Fruit fly (Drosophila melanogaster) whole organism, prepupa: Measurements from ENCODE around the gene CG14237.

Experiments
- Blimp-1 ChIP-seq: fragments of 200-800 bp; sonication (Bioruptor generic); optimal IDR thresholded peaks from 3 replicates; lab custom pipeline; 2017; ENCODE audit warnings: missing biosample characterization, missing genetic modification characterization, mild to moderate bottlenecking, moderate library complexity, missing genetic modification reagents
- CG10669 ChIP-seq: fragments of 200-800 bp; sonication (Bioruptor generic); optimal IDR thresholded peaks from 3 replicates; lab custom pipeline; 2018; ENCODE audit warnings: missing biosample characterization, mild to moderate bottlenecking, missing genetic modification characterization, moderate library complexity
- CG11294 ChIP-seq: fragments of 200-800 bp; sonication (Bioruptor generic); IDR thresholded peaks from 2 replicates; pipeline ENCODE4 v1.3.6; 2022; ENCODE audit warnings: missing biosample characterization, missing genetic modification characterization
- CG11762 ChIP-seq: fragments of 200-800 bp; sonication (Bioruptor generic); optimal IDR thresholded peaks from 3 replicates; lab custom pipeline; 2016; ENCODE audit warnings: missing biosample characterization, missing genetic modification characterization; ENCODE audit not compliant: insufficient read depth
- CG11902 ChIP-seq: fragments of 200-800 bp; sonication (Bioruptor generic); optimal IDR thresholded peaks from 3 replicates; lab custom pipeline; 2016; ENCODE audit warnings: missing biosample characterization, missing genetic modification characterization
- CG15336 ChIP-seq: fragments of 200-800 bp; sonication (Bioruptor generic); IDR thresholded peaks from 2 replicates; pipeline ENCODE4 v1.3.6; 2022; ENCODE audit warnings: missing biosample characterization, missing genetic modification characterization
- CG1621 ChIP-seq: fragments of 200-800 bp; sonication (Bioruptor generic); optimal IDR thresholded peaks from 3 replicates; lab custom pipeline; 2018; ENCODE audit warnings: missing biosample characterization, mild to moderate bottlenecking, missing genetic modification characterization
- CG16779 ChIP-seq: fragments of 200-800 bp; sonication (Bioruptor generic); optimal IDR thresholded peaks from 3 replicates; lab custom pipeline; 2017; ENCODE audit warnings: missing biosample characterization, mild to moderate bottlenecking, missing genetic modification characterization
- CG3032 ChIP-seq: fragments of 200-800 bp; optimal IDR thresholded peaks from 2 replicates; lab custom pipeline; 2019; ENCODE audit warnings: missing biosample characterization, mild to moderate bottlenecking, missing genetic modification characterization, moderate library complexity
- CG31627 ChIP-seq: fragments of 200-800 bp; sonication (Bioruptor generic); optimal IDR thresholded peaks from 3 replicates; lab custom pipeline; 2016; ENCODE audit warnings: missing biosample characterization, missing genetic modification characterization
- CG32006 ChIP-seq: fragments of 200-800 bp; sonication (Bioruptor generic); optimal IDR thresholded peaks from 3 replicates; lab custom pipeline; 2017; ENCODE audit warnings: missing biosample characterization, mild to moderate bottlenecking, missing genetic modification characterization
- CG3919 ChIP-seq: fragments of 200-800 bp; sonication (Bioruptor generic); optimal IDR thresholded peaks from 3 replicates; lab custom pipeline; 2016; ENCODE audit warnings: missing biosample characterization, missing genetic modification characterization
- CG4318 ChIP-seq: fragments of 200-800 bp; sonication (Bioruptor generic); optimal IDR thresholded peaks from 3 replicates; lab custom pipeline; 2017; ENCODE audit warnings: missing biosample characterization, mild to moderate bottlenecking, missing genetic modification characterization
- CG6163 ChIP-seq: fragments of 200-800 bp; sonication (Bioruptor generic); IDR thresholded peaks from 3 replicates; pipeline ENCODE4 v1.3.6; 2022; ENCODE audit warnings: missing biosample characterization, missing genetic modification characterization
- CG6276 ChIP-seq: fragments of 200-800 bp; sonication (Bioruptor generic); optimal IDR thresholded peaks from 2 replicates; lab custom pipeline; 2017; ENCODE audit warnings: missing biosample characterization, mild to moderate bottlenecking, missing genetic modification characterization
- CG6792 ChIP-seq: fragments of 200-800 bp; sonication (Bioruptor generic); optimal IDR thresholded peaks from 3 replicates; lab custom pipeline; 2016; ENCODE audit warnings: missing biosample characterization, missing genetic modification characterization
- CG6808 ChIP-seq: fragments of 200-800 bp; sonication (Bioruptor generic); optimal IDR thresholded peaks from 3 replicates; lab custom pipeline; 2017; ENCODE audit warnings: missing biosample characterization, missing genetic modification characterization, mild to moderate bottlenecking, moderate library complexity, missing genetic modification reagents
- CG7368 ChIP-seq: fragments of 200-800 bp; sonication (Bioruptor generic); optimal IDR thresholded peaks from 3 replicates; lab custom pipeline; 2016; ENCODE audit warnings: missing biosample characterization, missing genetic modification characterization
- CG8119 ChIP-seq: fragments of 200-800 bp; sonication (Bioruptor generic); IDR thresholded peaks from 3 replicates; pipeline ENCODE4 v1.3.6; 2022; ENCODE audit warnings: missing biosample characterization, missing genetic modification characterization
- CG8319 ChIP-seq: fragments of 200-800 bp; sonication (Bioruptor generic); optimal IDR thresholded peaks from 3 replicates; lab custom pipeline; 2016; ENCODE audit warnings: missing biosample characterization, missing genetic modification characterization
- CG9139 ChIP-seq: fragments of 200-800 bp; sonication (Bioruptor generic); optimal IDR thresholded peaks from 3 replicates; lab custom pipeline; 2017; ENCODE audit warnings: missing biosample characterization, mild to moderate bottlenecking, missing genetic modification characterization
- Eip75B ChIP-seq: fragments of 200-800 bp; sonication (Bioruptor generic); optimal IDR thresholded peaks from 3 replicates; lab custom pipeline; 2016; ENCODE audit warnings: missing biosample characterization, missing genetic modification characterization
- Eip78C ChIP-seq: fragments of 200-800 bp; sonication (Bioruptor generic); peaks from one replicate; lab custom pipeline; 2016; ENCODE audit warnings: missing biosample characterization, missing genetic modification characterization
- Eip93F ChIP-seq: fragments of 200-800 bp; sonication (Bioruptor generic); optimal IDR thresholded peaks from 2 replicates; lab custom pipeline; 2016; ENCODE audit warnings: missing biosample characterization, mild to moderate bottlenecking, missing genetic modification characterization
- Ets21C ChIP-seq: fragments of 200-800 bp; sonication (Bioruptor generic); optimal IDR thresholded peaks from 3 replicates; lab custom pipeline; 2016; ENCODE audit warnings: missing biosample characterization, missing genetic modification characterization
- Gug ChIP-seq: fragments of 200-800 bp; sonication (Bioruptor generic); IDR thresholded peaks from 2 replicates; pipeline ENCODE4 v1.3.6; 2022; ENCODE audit warnings: missing biosample characterization, missing genetic modification characterization
- Hr38 ChIP-seq: sonication (Bioruptor generic); optimal IDR thresholded peaks from 2 replicates; lab custom pipeline; 2016; ENCODE audit warnings: missing biosample characterization, missing genetic modification characterization
- Hr39 ChIP-seq: fragments of 200-800 bp; sonication (Bioruptor generic); optimal IDR thresholded peaks from 2 replicates; lab custom pipeline; 2016; ENCODE audit warnings: missing biosample characterization, missing genetic modification characterization
- Lpt ChIP-seq: fragments of 200-800 bp; sonication (Bioruptor generic); optimal IDR thresholded peaks from 3 replicates; lab custom pipeline; 2016; ENCODE audit warnings: missing biosample characterization, missing genetic modification characterization
- Met ChIP-seq: fragments of 200-800 bp; sonication (Bioruptor generic); optimal IDR thresholded peaks from 3 replicates; lab custom pipeline; 2016; ENCODE audit warnings: missing biosample characterization, missing genetic modification characterization
- Sox102F ChIP-seq: fragments of 200-800 bp; sonication (Bioruptor generic); optimal IDR thresholded peaks from 2 replicates; lab custom pipeline; 2016; ENCODE audit warnings: missing biosample characterization, mild to moderate bottlenecking, missing genetic modification characterization
- Sox14 ChIP-seq: fragments of 200-800 bp; sonication (Bioruptor generic); optimal IDR thresholded peaks from 3 replicates; lab custom pipeline; 2016; ENCODE audit warnings: missing biosample characterization, missing genetic modification characterization
- Sox15 ChIP-seq: fragments of 200-800 bp; sonication (Bioruptor generic); optimal IDR thresholded peaks from 3 replicates; lab custom pipeline; 2016; ENCODE audit warnings: missing biosample characterization, missing genetic modification characterization
- dac ChIP-seq: fragments of 200-800 bp; sonication (Bioruptor generic); optimal IDR thresholded peaks from 2 replicates; lab custom pipeline; 2017; ENCODE audit warnings: missing biosample characterization, mild to moderate bottlenecking, missing genetic modification characterization
- eg ChIP-seq: fragments of 200-800 bp; sonication (Bioruptor generic); IDR thresholded peaks from 3 replicates; pipeline ENCODE4 v1.3.6; 2022; ENCODE audit warnings: missing biosample characterization, missing genetic modification characterization
- fd59A ChIP-seq: fragments of 200-800 bp; sonication (Bioruptor generic); optimal IDR thresholded peaks from 2 replicates; lab custom pipeline; 2017; ENCODE audit warnings: missing biosample characterization, mild to moderate bottlenecking, missing genetic modification characterization, missing genetic modification reagents
- lz ChIP-seq: fragments of 200-800 bp; sonication (Bioruptor generic); optimal IDR thresholded peaks from 3 replicates; lab custom pipeline; 2016; ENCODE audit warnings: missing biosample characterization, missing genetic modification characterization
- net ChIP-seq: fragments of 200-800 bp; sonication (Bioruptor generic); optimal IDR thresholded peaks from 3 replicates; lab custom pipeline; 2016; ENCODE audit warnings: missing biosample characterization, missing genetic modification characterization
- spab ChIP-seq: fragments of 200-800 bp; sonication (Bioruptor generic); optimal IDR thresholded peaks from 2 replicates; lab custom pipeline; 2017; ENCODE audit warnings: missing biosample characterization, mild to moderate bottlenecking, missing genetic modification characterization, missing genetic modification reagents
- ss ChIP-seq, 2 experiments: fragments of 200-800 bp; sonication (Bioruptor generic); optimal IDR thresholded peaks; 2 replicates in 1 of 2; 3 replicates in 1 of 2; lab custom pipeline; 2017 to 2018; ENCODE audit warnings: mild to moderate bottlenecking in 2 of 2, missing biosample characterization in 2 of 2, missing genetic modification characterization in 2 of 2, moderate library complexity in 1 of 2
- svp ChIP-seq: fragments of 200-800 bp; sonication (Bioruptor generic); peaks from one replicate; lab custom pipeline; 2016; ENCODE audit warnings: missing biosample characterization, missing genetic modification characterization
- topi ChIP-seq: fragments of 200-800 bp; sonication (Bioruptor generic); optimal IDR thresholded peaks from 3 replicates; lab custom pipeline; 2016; ENCODE audit warnings: missing biosample characterization, missing genetic modification characterization
- vri ChIP-seq: fragments of 200-800 bp; sonication (Bioruptor generic); optimal IDR thresholded peaks from 3 replicates; lab custom pipeline; 2016; ENCODE audit warnings: missing biosample characterization, mild to moderate bottlenecking, missing genetic modification characterization

The CG14237 gene

dm6 chr3R:26462173-26462959 is 5.7 kb downstream of the CG14237 start (continued):
- TF ChIP-seq topi (GFP tag; lab: Kevin White, UChicago) (peak; percentile 7), net (peak; percentile 12), CG10669 (GFP tag; lab: Kevin White, UChicago) (peak; percentile 34), CG4318 (GFP tag; lab: Kevin White, UChicago) (peak; percentile 30), Met (GFP tag; lab: Kevin White, UChicago) (no peak), Ets21C (no peak), CG8119 (peak; percentile 36; the same call in 1 of the 3 replicates), CG32006 (GFP tag; lab: Kevin White, UChicago) (peak; percentile 73), CG15336 (GFP tag; lab: Robert Waterston, UW) (peak; percentile 53), CG6808 (peak; percentile 60), ss (GFP tag; optimal IDR thresholded peaks at IDR 0.05; lab: Kevin White, UChicago) (peak in 1 of 2 experiments; percentile 24), CG11762 (peak; percentile 29), Eip75B (peak; percentile 50), CG31627 (GFP tag; lab: Kevin White, UChicago) (no peak), Blimp-1 (GFP tag; lab: Kevin White, UChicago) (no peak)

- no peak for TF ChIP-seq CG6163 (GFP tag; lab: Robert Waterston, UW)
- no peak for TF ChIP-seq CG3032 (tag; lab: Kevin White, UChicago)
- no peak for TF ChIP-seq CG8319 (GFP tag; lab: Kevin White, UChicago)
- TF ChIP-seq Gug (GFP tag; lab: Robert Waterston, UW): no peak
- no peak for TF ChIP-seq svp (GFP tag; lab: Kevin White, UChicago)
- TF ChIP-seq CG11294 (GFP tag; lab: Robert Waterston, UW): no peak
- TF ChIP-seq Sox14 (GFP tag; lab: Kevin White, UChicago): no peak
- TF ChIP-seq Lpt (GFP tag; lab: Kevin White, UChicago): no peak
- no peak for TF ChIP-seq Ets21C
Observed at dm6 chr3R:26463146-26463545, 6.5 kb downstream of the CG14237 start.

- peak; percentile 18 for TF ChIP-seq Eip75B
- TF ChIP-seq Eip93F (GFP tag; lab: Kevin White, UChicago): peak; percentile 17
- peak; percentile 47 for TF ChIP-seq svp (GFP tag; lab: Kevin White, UChicago)
- no peak for TF ChIP-seq CG1621
- peak; percentile 85 for TF ChIP-seq vri
- no peak for TF ChIP-seq CG3032 (tag; lab: Kevin White, UChicago)
Observed at dm6 chr3R:26463558-26463957, 6.9 kb downstream of the CG14237 start.

- TF ChIP-seq Hr38 (GFP tag; lab: Kevin White, UChicago) (no peak), Hr39 (GFP tag; lab: Kevin White, UChicago) (no peak), eg (GFP tag; lab: Robert Waterston, UW) (peak; percentile 56; the same call in 1 of the 3 replicates), fd59A (GFP tag; lab: Kevin White, UChicago) (no peak), CG11902 (GFP tag; lab: Kevin White, UChicago) (no peak), CG6163 (GFP tag; lab: Robert Waterston, UW) (0 out of 3 replicates have a peak, but pooled peaks have one; percentile 26), CG9139 (GFP tag; lab: Kevin White, UChicago) (peak; percentile 39), Blimp-1 (GFP tag; lab: Kevin White, UChicago) (no peak), CG6808 (peak; percentile 55), Sox15 (no peak), topi (GFP tag; lab: Kevin White, UChicago) (peak; percentile 35), CG6792 (GFP tag; lab: Kevin White, UChicago) (no peak), Eip78C (GFP tag; lab: Kevin White, UChicago) (peak; percentile 84), CG16779 (peak; percentile 50), net (peak; percentile 69), Eip93F (GFP tag; lab: Kevin White, UChicago) (peak; percentile 66), spab (GFP tag; lab: Kevin White, UChicago) (peak; percentile 34), Sox102F (GFP tag; lab: Kevin White, UChicago) (no peak), CG6276 (peak; percentile 74), CG10669 (GFP tag; lab: Kevin White, UChicago) (no peak), dac (GFP tag; lab: Kevin White, UChicago) (no peak), CG32006 (GFP tag; lab: Kevin White, UChicago) (peak; percentile 8), Lpt (GFP tag; lab: Kevin White, UChicago) (peak; percentile 39), lz (no peak), CG11762 (peak; percentile 2), CG8119 (peak; percentile 48; the same call in 2 of the 3 replicates), CG3919 (peak; percentile 45), CG7368 (GFP tag; lab: Kevin White, UChicago) (peak; percentile 22), Sox14 (GFP tag; lab: Kevin White, UChicago) (no peak), Eip75B (no peak)
Observed at dm6 chr3R:26464370-26464769, 7.7 kb downstream of the CG14237 start.
